Worm (Caenorhabditis elegans) whole organism, young adult: Measurements from ENCODE around the gene irg-8.

Experiments
- B0261.1 ChIP-seq: sonication (generic microtip); optimal IDR thresholded peaks from 2 replicates; lab custom pipeline; 2016; ENCODE audit warnings: mild to moderate bottlenecking, missing genetic modification characterization, moderate library complexity, missing compliant biosample characterization
- B0336.3 ChIP-seq: fragments of 200-800 bp; sonication (Bioruptor generic); IDR thresholded peaks from 2 replicates; pipeline ENCODE4 v1.3.6; 2022; ENCODE audit warnings: missing genetic modification characterization, missing compliant biosample characterization
- C06A6.2 ChIP-seq: fragments of 200-800 bp; sonication (Bioruptor generic); conservative IDR thresholded peaks from 2 replicates; pipeline ENCODE4 v1.3.6; 2022; ENCODE audit warnings: missing genetic modification characterization, missing compliant biosample characterization
- D2030.7 ChIP-seq: fragments of 200-800 bp; sonication (Bioruptor generic); IDR thresholded peaks from 2 replicates; pipeline ENCODE4 v1.3.6; 2022; ENCODE audit warnings: missing genetic modification reagents, missing genetic modification characterization, missing compliant biosample characterization
- F55B11.4 ChIP-seq: sonication (generic microtip); optimal IDR thresholded peaks from 2 replicates; lab custom pipeline; 2016; ENCODE audit warnings: missing compliant biosample characterization, missing genetic modification characterization, borderline replicate concordance; ENCODE audit not compliant: insufficient read depth
- F57C9.4 ChIP-seq: sonication (generic microtip); optimal IDR thresholded peaks from 2 replicates; lab custom pipeline; 2017; ENCODE audit warnings: mild to moderate bottlenecking, missing genetic modification characterization, missing compliant biosample characterization
- K11D2.4 ChIP-seq: fragments of 200-800 bp; sonication (Bioruptor generic); IDR thresholded peaks from 2 replicates; pipeline ENCODE4 v1.3.6; 2022; ENCODE audit warnings: missing genetic modification reagents, missing genetic modification characterization, missing compliant biosample characterization
- Y53F4B.3 ChIP-seq: fragments of 200-800 bp; sonication (Bioruptor generic); IDR thresholded peaks from 2 replicates; pipeline ENCODE4 v1.3.6; 2022; ENCODE audit warnings: missing genetic modification reagents, missing genetic modification characterization, missing compliant biosample characterization
- Y53G8AR.9 ChIP-seq: fragments of 200-800 bp; sonication (Bioruptor generic); conservative IDR thresholded peaks from 2 replicates; pipeline ENCODE4 v1.3.6; 2022; ENCODE audit warnings: missing genetic modification reagents, missing genetic modification characterization, missing compliant biosample characterization
- Y95B8A.8 ChIP-seq: fragments of 200-800 bp; sonication (Bioruptor generic); IDR thresholded peaks from 2 replicates; pipeline ENCODE4 v1.3.6; 2022; ENCODE audit warnings: missing genetic modification reagents, missing genetic modification characterization, missing compliant biosample characterization
- ZK185.1 ChIP-seq: sonication (generic microtip); optimal IDR thresholded peaks from 2 replicates; lab custom pipeline; 2016; ENCODE audit warnings: mild to moderate bottlenecking, missing genetic modification characterization, missing compliant biosample characterization; ENCODE audit not compliant: poor library complexity, severe bottlenecking
- cebp-1 ChIP-seq, 2 experiments: fragments of 200-800 bp in 1 of 2; sonication (Bioruptor generic) in 1 of 2; sonication (generic microtip) in 1 of 2; IDR thresholded peaks in 1 of 2; optimal IDR thresholded peaks in 1 of 2; 2 replicates each; pipeline versions ENCODE4 v1.3.6 to Lab custom; 2017 to 2022; ENCODE audit warnings: missing compliant biosample characterization in 2 of 2, missing genetic modification characterization in 2 of 2, mild to moderate bottlenecking in 1 of 2, missing genetic modification reagents in 1 of 2, moderate library complexity in 1 of 2
- die-1 ChIP-seq: sonication (generic microtip); optimal IDR thresholded peaks from 2 replicates; lab custom pipeline; 2016; ENCODE audit warnings: missing genotype, mild to moderate bottlenecking, missing genetic modification characterization, missing compliant biosample characterization
- dox-1 ChIP-seq: fragments of 200-800 bp; sonication (Bioruptor generic); IDR thresholded peaks from 2 replicates; pipeline ENCODE4 v1.3.6; 2022; ENCODE audit warnings: missing genetic modification reagents, missing genetic modification characterization, missing compliant biosample characterization
- egrh-3 ChIP-seq: fragments of 200-800 bp; sonication (Bioruptor generic); IDR thresholded peaks from 2 replicates; pipeline ENCODE4 v1.3.6; 2022; ENCODE audit warnings: missing genetic modification reagents, missing genetic modification characterization, missing compliant biosample characterization
- gei-17 ChIP-seq: fragments of 200-800 bp; sonication (Bioruptor generic); optimal IDR thresholded peaks from 2 replicates; lab custom pipeline; 2018; ENCODE audit warnings: mild to moderate bottlenecking, missing genetic modification characterization, missing compliant biosample characterization
- him-1 ChIP-seq: sonication (generic microtip); optimal IDR thresholded peaks from 2 replicates; lab custom pipeline; 2016; ENCODE audit warnings: missing genotype, missing genetic modification reagents, missing genetic modification characterization, missing compliant biosample characterization
- hmg-20 ChIP-seq: fragments of 200-800 bp; sonication (Bioruptor generic); IDR thresholded peaks from 2 replicates; pipeline ENCODE4 v1.3.6; 2022; ENCODE audit warnings: missing genetic modification reagents, missing genetic modification characterization, missing compliant biosample characterization
- hrde-1 ChIP-seq: sonication (generic microtip); optimal IDR thresholded peaks from 2 replicates; lab custom pipeline; 2016; ENCODE audit warnings: missing genetic modification characterization, mild to moderate bottlenecking, missing compliant biosample characterization, moderate library complexity, missing genotype, missing genetic modification reagents, borderline replicate concordance
- lin-35 ChIP-seq, 3 experiments: fragments of 150-350 bp in 2 of 3; sonication (generic microtip) in 1 of 3; optimal IDR thresholded peaks; 2 replicates each; lab custom pipeline; 2014 to 2018; ENCODE audit warnings: missing biosample characterization in 3 of 3, missing genetic modification characterization in 3 of 3, missing genetic modification reagents in 3 of 3
- lin-40 ChIP-seq: sonication (generic microtip); optimal IDR thresholded peaks from 2 replicates; lab custom pipeline; 2016; ENCODE audit warnings: missing genetic modification characterization, mild to moderate bottlenecking, missing compliant biosample characterization, missing genotype, missing genetic modification reagents
- lin-54 ChIP-seq: fragments of 200-800 bp; sonication (Bioruptor generic); optimal IDR thresholded peaks from 2 replicates; lab custom pipeline; 2018; ENCODE audit warnings: mild to moderate bottlenecking, missing genetic modification characterization, missing compliant biosample characterization
- lsl-1 ChIP-seq: fragments of 200-800 bp; sonication (Bioruptor generic); optimal IDR thresholded peaks from 2 replicates; lab custom pipeline; 2018; ENCODE audit warnings: mild to moderate bottlenecking, missing genetic modification characterization, moderate library complexity, missing compliant biosample characterization
- madf-10 ChIP-seq: sonication (generic microtip); optimal IDR thresholded peaks from 2 replicates; lab custom pipeline; 2016; ENCODE audit warnings: mild to moderate bottlenecking, missing genetic modification characterization, missing compliant biosample characterization
- madf-3 ChIP-seq: fragments of 200-800 bp; sonication (Bioruptor generic); IDR thresholded peaks from 2 replicates; pipeline ENCODE4 v1.3.6; 2022; ENCODE audit warnings: missing genetic modification reagents, missing genetic modification characterization, missing compliant biosample characterization
- madf-8 ChIP-seq: fragments of 200-800 bp; sonication (Bioruptor generic); conservative IDR thresholded peaks from 2 replicates; pipeline ENCODE4 v1.3.6; 2022; ENCODE audit warnings: missing genetic modification reagents, missing genetic modification characterization, missing compliant biosample characterization
- mel-28 ChIP-seq: sonication (generic microtip); optimal IDR thresholded peaks from 2 replicates; lab custom pipeline; 2016; ENCODE audit warnings: borderline replicate concordance, mild to moderate bottlenecking, missing genetic modification characterization, missing compliant biosample characterization
- nfyb-1 ChIP-seq: fragments of 200-800 bp; sonication (Bioruptor generic); IDR thresholded peaks from 2 replicates; pipeline ENCODE4 v1.3.6; 2022; ENCODE audit warnings: missing genetic modification reagents, missing genetic modification characterization, missing compliant biosample characterization
- nhr-120 ChIP-seq: fragments of 200-800 bp; sonication (Bioruptor generic); IDR thresholded peaks from 2 replicates; pipeline ENCODE4 v1.3.6; 2022; ENCODE audit warnings: missing genetic modification characterization, missing compliant biosample characterization
- nhr-179 ChIP-seq: sonication (generic microtip); optimal IDR thresholded peaks from 2 replicates; lab custom pipeline; 2016; ENCODE audit warnings: mild to moderate bottlenecking, missing genetic modification characterization, missing compliant biosample characterization
- nhr-27 ChIP-seq: fragments of 200-800 bp; sonication (Bioruptor generic); optimal IDR thresholded peaks from 2 replicates; lab custom pipeline; 2018; ENCODE audit warnings: mild to moderate bottlenecking, missing genetic modification characterization, moderate library complexity, missing compliant biosample characterization
- nhr-80 ChIP-seq: sonication (generic microtip); optimal IDR thresholded peaks from 2 replicates; lab custom pipeline; 2016; ENCODE audit warnings: missing genetic modification characterization, missing compliant biosample characterization
- pha-4 ChIP-seq: fragments of 150-350 bp; sonication (generic microtip); optimal IDR thresholded peaks from 2 replicates; lab custom pipeline; 2014; ENCODE audit warnings: missing biosample characterization, missing genetic modification reagents, missing genetic modification characterization
- rec-8 ChIP-seq, 2 experiments: sonication (generic microtip); optimal IDR thresholded peaks; 2 replicates each; lab custom pipeline; 2016; ENCODE audit warnings: mild to moderate bottlenecking in 2 of 2, missing genetic modification characterization in 2 of 2, missing genetic modification reagents in 2 of 2, missing genotype in 2 of 2, missing biosample characterization in 1 of 2, missing compliant biosample characterization in 1 of 2, moderate library complexity in 1 of 2
- sdz-38 ChIP-seq: sonication (generic microtip); optimal IDR thresholded peaks from 2 replicates; lab custom pipeline; 2016; ENCODE audit warnings: missing genotype, missing genetic modification characterization, missing compliant biosample characterization
- sea-2 ChIP-seq: fragments of 200-800 bp; sonication (Bioruptor generic); IDR thresholded peaks from 2 replicates; pipeline ENCODE4 v1.3.6; 2022; ENCODE audit warnings: missing genetic modification characterization, missing compliant biosample characterization
- snpc-1.1 ChIP-seq: sonication (generic microtip); optimal IDR thresholded peaks from 2 replicates; lab custom pipeline; 2017; ENCODE audit warnings: missing genetic modification characterization, mild to moderate bottlenecking, missing compliant biosample characterization, antibody characterized with exemption, moderate library complexity, missing genotype, missing genetic modification reagents; ENCODE audit not compliant: insufficient read depth
- snpc-4 ChIP-seq, 5 experiments: fragments of 150-350 bp in 1 of 5; sonication (generic microtip) in 4 of 5; optimal IDR thresholded peaks; 2 replicates each; lab custom pipeline; 2014 to 2018; ENCODE audit warnings: missing genetic modification characterization in 5 of 5, missing biosample characterization in 3 of 5, antibody characterized with exemption in 2 of 5, mild to moderate bottlenecking in 2 of 5, missing compliant biosample characterization in 2 of 5, missing genotype in 2 of 5, moderate library complexity in 2 of 5, missing genetic modification reagents in 1 of 5
- unc-130 ChIP-seq: sonication (generic microtip); optimal IDR thresholded peaks from 2 replicates; lab custom pipeline; 2016; ENCODE audit warnings: missing genetic modification reagents, missing genetic modification characterization, missing compliant biosample characterization
- zfh-2 ChIP-seq: fragments of 200-800 bp; sonication (Bioruptor generic); conservative IDR thresholded peaks from 2 replicates; pipeline ENCODE4 v1.3.6; 2022; ENCODE audit warnings: missing genetic modification reagents, missing genetic modification characterization, missing compliant biosample characterization
- ztf-22 ChIP-seq: fragments of 200-800 bp; sonication (Bioruptor generic); optimal IDR thresholded peaks from 2 replicates; lab custom pipeline; 2018; ENCODE audit warnings: mild to moderate bottlenecking, missing genetic modification characterization, moderate library complexity, missing compliant biosample characterization

Gene irg-8

ce11 chrV:385488-385887, 32.0 kb downstream of the irg-8 start, which contains the start of gene lipl-5:
Gene lipl-5, plus strand, starts transcription at chrV:385746.
- peak; percentile 79 for TF ChIP-seq nhr-80 (tag; lab: Kevin White, UChicago)
- peak; percentile 10 for TF ChIP-seq ztf-22
- no peak for TF ChIP-seq cebp-1 (GFP tag; IDR thresholded peaks at IDR 0.05; lab: Robert Waterston, UW)
- peak; percentile 26 for TF ChIP-seq cebp-1 (tag; optimal IDR thresholded peaks at IDR 0.05; lab: Kevin White, UChicago)
- TF ChIP-seq nhr-120: no peak
- no peak for TF ChIP-seq snpc-4 (GFP tag; optimal IDR thresholded peaks at IDR 0.05; lab: Kevin White, UChicago)
- peak in 1 of 4 experiments; percentile 16 for TF ChIP-seq snpc-4 (tag; optimal IDR thresholded peaks at IDR 0.05; lab: Kevin White, UChicago)

- TF ChIP-seq him-1: no peak
- peak; percentile 65 for TF ChIP-seq nhr-80 (tag; lab: Kevin White, UChicago)
- TF ChIP-seq nfyb-1 (GFP tag; lab: Robert Waterston, UW): 0 out of 2 replicates have a peak, but pooled peaks have one; percentile 58
Measured at ce11 chrV:384511-384910, 33.0 kb downstream of the irg-8 start.

- no peak for TF ChIP-seq lsl-1 (GFP tag; lab: Kevin White, UChicago)
- TF ChIP-seq lin-40 (tag; lab: Kevin White, UChicago): peak; percentile 48
- no peak for TF ChIP-seq F57C9.4 (tag; lab: Kevin White, UChicago)
- TF ChIP-seq dox-1 (GFP tag; lab: Robert Waterston, UW): no peak
- TF ChIP-seq lin-54 (GFP tag; lab: Kevin White, UChicago): no peak
- TF ChIP-seq hmg-20 (GFP tag; lab: Robert Waterston, UW): no peak
- TF ChIP-seq zfh-2 (GFP tag; lab: Robert Waterston, UW): no peak
- TF ChIP-seq egrh-3: no peak
- no peak for TF ChIP-seq lin-35 (GFP tag; optimal IDR thresholded peaks at IDR 0.05; lab: Kevin White, UChicago)
- no peak for TF ChIP-seq madf-8 (GFP tag; lab: Robert Waterston, UW)
- TF ChIP-seq Y95B8A.8 (GFP tag; lab: Robert Waterston, UW): no peak
- no peak for TF ChIP-seq snpc-1.1 (tag; lab: Kevin White, UChicago)
- TF ChIP-seq B0261.1: no peak
- TF ChIP-seq nhr-179 (tag; lab: Kevin White, UChicago): no peak
- no peak for TF ChIP-seq unc-130
- no peak for TF ChIP-seq Y53G8AR.9
- TF ChIP-seq nhr-120: no peak
- TF ChIP-seq gei-17: no peak
- no peak for TF ChIP-seq B0336.3 (GFP tag; lab: Robert Waterston, UW)
- no peak for TF ChIP-seq F55B11.4 (tag; lab: Kevin White, UChicago)
- TF ChIP-seq D2030.7 (GFP tag; lab: Robert Waterston, UW): no peak
- peak; percentile 42 for TF ChIP-seq die-1 (tag; lab: Kevin White, UChicago)
- no peak for TF ChIP-seq hrde-1 (tag; lab: Kevin White, UChicago)
- TF ChIP-seq nhr-27 (tag; lab: Kevin White, UChicago): no peak
- TF ChIP-seq mel-28: no peak
- TF ChIP-seq sdz-38 (tag; lab: Kevin White, UChicago): no peak
- no peak for TF ChIP-seq him-1
- no peak for TF ChIP-seq K11D2.4
- TF ChIP-seq sea-2: no peak
- no peak for TF ChIP-seq madf-10
- TF ChIP-seq ztf-22: no peak
- no peak for TF ChIP-seq madf-3 (GFP tag; lab: Robert Waterston, UW)
- no peak for TF ChIP-seq rec-8 (tag; optimal IDR thresholded peaks at IDR 0.05; lab: Kevin White, UChicago)
- TF ChIP-seq ZK185.1 (tag; lab: Kevin White, UChicago): no peak
- TF ChIP-seq Y53F4B.3 (GFP tag; lab: Robert Waterston, UW): no peak
- TF ChIP-seq C06A6.2 (GFP tag; lab: Robert Waterston, UW): 0 out of 2 replicates have a peak, but pooled peaks have one; percentile 53
- no peak for TF ChIP-seq pha-4 (tag; lab: Kevin White, UChicago)
Measured at ce11 chrV:381227-381950, 36.1 kb downstream of the irg-8 start, which contains the start of gene ZK6.8. Gene ZK6.8, plus strand, starts transcription at chrV:381908.
